Worm (Caenorhabditis elegans): ENCODE data around the gene abu-13.
A peak's percentile ranks its signal among the peaks of the same experiment; 100 is the strongest.

abu-13 gene

ce11 chrIII:6968080-6968639 is 22.5 kb upstream of the abu-13 start, which contains the start of gene panl-2:
Gene panl-2, minus strand, starts transcription at chrIII:6968130.
- TF ChIP-seq nhr-76 (tag; optimal IDR thresholded peaks at IDR 0.05) (no peak), nhr-11 (tag; optimal IDR thresholded peaks at IDR 0.05) (no peak), C16A3.4 (tag; optimal IDR thresholded peaks at IDR 0.05) (peak; percentile 54), blmp-1 (tag; optimal IDR thresholded peaks at IDR 0.05) (peak; percentile 43), lin-35 (GFP tag; optimal IDR thresholded peaks at IDR 0.05) (peak; percentile 90 to 95), zip-4 (GFP tag; optimal IDR thresholded peaks at IDR 0.05) (no peak), irx-1 (tag; optimal IDR thresholded peaks at IDR 0.05) (no peak), tbx-2 (tag; optimal IDR thresholded peaks at IDR 0.05) (peak; percentile 20), isw-1 (GFP tag; IDR thresholded peaks at IDR 0.05) (peak; percentile 34), mep-1 (tag; optimal IDR thresholded peaks at IDR 0.05) (peak; percentile 16), F16B12.6 (tag; optimal IDR thresholded peaks at IDR 0.05) (peak; percentile 24), nhr-20 (tag; optimal IDR thresholded peaks at IDR 0.05) (peak; percentile 11), lin-14 (GFP tag; optimal IDR thresholded peaks at IDR 0.05) (peak; percentile 30), lsy-2 (tag; optimal IDR thresholded peaks at IDR 0.05) (peak; percentile 82 to 94), C04F5.9 (tag; optimal IDR thresholded peaks at IDR 0.05) (peak; percentile 42), lin-13 (GFP tag; optimal IDR thresholded peaks at IDR 0.05) (peak; percentile 12), nhr-71 (tag; optimal IDR thresholded peaks at IDR 0.05) (peak; percentile 43), nhr-12 (tag; optimal IDR thresholded peaks at IDR 0.05) (no peak), tlp-1 (tag; optimal IDR thresholded peaks at IDR 0.05) (no peak), hlh-17 (GFP tag; optimal IDR thresholded peaks at IDR 0.05; ENCODE audit: borderline replicate concordance) (no peak), swsn-7 (tag; optimal IDR thresholded peaks at IDR 0.05) (peak; percentile 23), nhr-47 (tag; optimal IDR thresholded peaks at IDR 0.05) (peak; percentile 42), xbp-1 (tag; optimal IDR thresholded peaks at IDR 0.05) (peak; percentile 36), rnt-1 (tag; optimal IDR thresholded peaks at IDR 0.05) (peak; percentile 34), ama-1 (optimal IDR thresholded peaks at IDR 0.05) (no peak), unc-86 (tag; optimal IDR thresholded peaks at IDR 0.05) (peak; percentile 7), dpl-1 (GFP tag; optimal IDR thresholded peaks at IDR 0.05) (peak; percentile 84 to 92 (median 89)), ceh-90 (tag; optimal IDR thresholded peaks at IDR 0.05) (no peak), fkh-8 (tag; optimal IDR thresholded peaks at IDR 0.05) (peak; percentile 17), efl-1 (optimal IDR thresholded peaks at IDR 0.05) (peak; percentile 91 to 95), efl-1 (GFP tag; optimal IDR thresholded peaks at IDR 0.05 in 1 of 2) (peak; percentile 90 to 99), elt-3 (tag; optimal IDR thresholded peaks at IDR 0.05) (peak in 1 of 6 experiments; percentile 5), nhr-19 (GFP tag; conservative IDR thresholded peaks at IDR 0.05) (peak; percentile 41), skn-1 (tag; optimal IDR thresholded peaks at IDR 0.05) (peak; percentile 51), ceh-82 (tag; optimal IDR thresholded peaks at IDR 0.05) (peak in 2 of 3 experiments; percentile 4 to 30), snu-23 (GFP tag; optimal IDR thresholded peaks at IDR 0.05) (peak; percentile 53), mdl-1 (tag; optimal IDR thresholded peaks at IDR 0.05) (peak in 1 of 2 experiments; percentile 18), alr-1 (tag; optimal IDR thresholded peaks at IDR 0.05; ENCODE audit: borderline replicate concordance) (no peak)

- TF ChIP-seq lin-14 (GFP tag; optimal IDR thresholded peaks at IDR 0.05) (peak; percentile 40), nhr-71 (tag; optimal IDR thresholded peaks at IDR 0.05) (peak; percentile 12), elt-3 (tag; optimal IDR thresholded peaks at IDR 0.05) (peak in 2 of 6 experiments; percentile 66 to 73), ets-5 (GFP tag; IDR thresholded peaks at IDR 0.05) (no peak), nhr-20 (tag; optimal IDR thresholded peaks at IDR 0.05) (peak; percentile 29), lsy-2 (tag; optimal IDR thresholded peaks at IDR 0.05) (peak in 1 of 2 experiments; percentile 64), lin-35 (GFP tag; optimal IDR thresholded peaks at IDR 0.05) (peak in 1 of 2 experiments; percentile 53), blmp-1 (tag; optimal IDR thresholded peaks at IDR 0.05) (peak; percentile 38), snu-23 (GFP tag; optimal IDR thresholded peaks at IDR 0.05) (peak; percentile 36), F16B12.6 (tag; optimal IDR thresholded peaks at IDR 0.05) (no peak), efl-1 (optimal IDR thresholded peaks at IDR 0.05) (peak in 1 of 2 experiments; percentile 4), efl-1 (GFP tag; optimal IDR thresholded peaks at IDR 0.05 in 1 of 2) (peak in 1 of 2 experiments; percentile 68), mdl-1 (tag; optimal IDR thresholded peaks at IDR 0.05) (no peak), dpl-1 (GFP tag; optimal IDR thresholded peaks at IDR 0.05) (peak in 1 of 3 experiments; percentile 11), nhr-12 (tag; optimal IDR thresholded peaks at IDR 0.05) (no peak), nhr-90 (tag; optimal IDR thresholded peaks at IDR 0.05; ENCODE audit: poor library complexity) (peak; percentile 6), mep-1 (tag; optimal IDR thresholded peaks at IDR 0.05) (peak; percentile 15), pag-3 (tag; optimal IDR thresholded peaks at IDR 0.05; ENCODE audit: borderline replicate concordance, insufficient read depth) (peak; percentile 63), egl-27 (tag; optimal IDR thresholded peaks at IDR 0.05) (no peak), fkh-8 (tag; optimal IDR thresholded peaks at IDR 0.05) (no peak), swsn-7 (tag; optimal IDR thresholded peaks at IDR 0.05) (no peak), nhr-85 (tag) (peak; percentile 49), xbp-1 (tag; optimal IDR thresholded peaks at IDR 0.05) (no peak), efl-3 (GFP tag; optimal IDR thresholded peaks at IDR 0.05) (no peak), sup-37 (GFP tag; optimal IDR thresholded peaks at IDR 0.05) (no peak), Y116A8C.19 (tag; optimal IDR thresholded peaks at IDR 0.05; ENCODE audit: borderline replicate concordance) (no peak), pax-3 (tag; optimal IDR thresholded peaks at IDR 0.05) (no peak)
Measured at ce11 chrIII:6961937-6962504, 16.3 kb upstream of the abu-13 start, which contains the start of the genes rpn-6.1 and F57B9.1. Gene rpn-6.1, minus strand, starts transcription at chrIII:6962001. Gene F57B9.1, plus strand, starts transcription at chrIII:6962090.

Data from whole organism, L1 larva.